Fruit fly (Drosophila melanogaster) whole organism: ENCODE data around the gene Rnf11.

Experiments used
- Dll ChIP-seq: fragments of >200 bp; optimal IDR thresholded peaks from 2 replicates; lab custom pipeline; 2017
- pan ChIP-seq: fragments of >200 bp; optimal IDR thresholded peaks from 2 replicates; lab custom pipeline; 2017
- psq ChIP-seq: fragments of >200 bp; optimal IDR thresholded peaks from 2 replicates; lab custom pipeline; 2017
- usp ChIP-seq: fragments of >200 bp; optimal IDR thresholded peaks from 2 replicates; lab custom pipeline; 2017; ENCODE audit warnings: missing biosample characterization, missing genetic modification characterization, mixed read lengths

- TF ChIP-seq Dll (lab: Kevin White, UChicago) (no peak), psq (lab: Kevin White, UChicago) (no peak), usp (GFP tag; lab: Kevin White, UChicago) (no peak), pan (lab: Kevin White, UChicago) (no peak)
Measured at dm6 chr4:313696-314104, 1.0 kb upstream of the Rnf11 start, which contains the start of gene Zip102B.
